Fruit fly (Drosophila melanogaster) whole organism, embryonic: ENCODE results near the gene CG7065.
A peak's percentile ranks its signal among the peaks of the same experiment; 100 is the strongest.

Source experiments
- C15 ChIP-seq: fragments of 200-800 bp; sonication (Bioruptor generic); IDR thresholded peaks from 3 replicates; pipeline ENCODE4 v1.3.6; 2022; ENCODE audit warnings: missing biosample characterization, missing genetic modification characterization
- CG1024 ChIP-seq: fragments of 200-800 bp; sonication (Bioruptor generic); IDR thresholded peaks from 2 replicates; pipeline ENCODE4 v1.3.6; 2022; ENCODE audit warnings: missing biosample characterization, missing genetic modification characterization
- CG10366 ChIP-seq: fragments of 200-800 bp; sonication (Bioruptor generic); IDR thresholded peaks from 2 replicates; pipeline ENCODE4 v1.3.6; 2022; ENCODE audit warnings: missing biosample characterization, missing genetic modification characterization
- CG12236 ChIP-seq: fragments of 200-800 bp; sonication (Bioruptor generic); optimal IDR thresholded peaks from 2 replicates; lab custom pipeline; 2016; ENCODE audit warnings: missing biosample characterization, missing genetic modification characterization
- CG12659 ChIP-seq: fragments of 200-800 bp; sonication (Bioruptor generic); optimal IDR thresholded peaks from 3 replicates; lab custom pipeline; 2017; ENCODE audit warnings: mild to moderate bottlenecking, missing biosample characterization, missing genetic modification reagents, missing genetic modification characterization
- CG13287 ChIP-seq: fragments of 200-800 bp; sonication (Bioruptor generic); IDR thresholded peaks from 2 replicates; pipeline ENCODE4 v1.3.6; 2022; ENCODE audit warnings: missing biosample characterization, missing genetic modification characterization; ENCODE audit not compliant: partially characterized antibody
- CG14710 ChIP-seq: fragments of 200-800 bp; sonication (Bioruptor generic); optimal IDR thresholded peaks from 3 replicates; lab custom pipeline; 2019; ENCODE audit warnings: missing biosample characterization, mild to moderate bottlenecking, missing genetic modification characterization, moderate library complexity
- CG15269 ChIP-seq: fragments of 200-800 bp; sonication (Bioruptor generic); optimal IDR thresholded peaks from 2 replicates; lab custom pipeline; 2018; ENCODE audit warnings: missing biosample characterization, mild to moderate bottlenecking, missing genetic modification characterization, moderate library complexity
- CG15601 ChIP-seq: fragments of 200-800 bp; sonication (Bioruptor generic); optimal IDR thresholded peaks from 3 replicates; lab custom pipeline; 2019; ENCODE audit warnings: missing biosample characterization, mild to moderate bottlenecking, missing genetic modification characterization, moderate library complexity
- CG17361 ChIP-seq: fragments of 200-800 bp; sonication (Bioruptor generic); IDR thresholded peaks from 3 replicates; pipeline ENCODE4 v1.3.6; 2022; ENCODE audit warnings: missing biosample characterization, missing genetic modification characterization
- CG17829 ChIP-seq: fragments of 200-800 bp; optimal IDR thresholded peaks from 2 replicates; lab custom pipeline; 2019; ENCODE audit warnings: missing biosample characterization, mild to moderate bottlenecking, missing genetic modification characterization, moderate library complexity
- CG2116 ChIP-seq: fragments of 200-800 bp; sonication (Bioruptor generic); optimal IDR thresholded peaks from 3 replicates; lab custom pipeline; 2018; ENCODE audit warnings: missing biosample characterization, mild to moderate bottlenecking, missing genetic modification characterization
- CG2129 ChIP-seq: fragments of 200-800 bp; sonication (Bioruptor generic); IDR thresholded peaks from 2 replicates; pipeline ENCODE4 v1.3.6; 2022; ENCODE audit warnings: missing biosample characterization, missing genetic modification characterization; ENCODE audit not compliant: partially characterized antibody
- CG32532 ChIP-seq: fragments of 200-800 bp; sonication (Bioruptor generic); IDR thresholded peaks from 2 replicates; pipeline ENCODE4 v1.3.6; 2022; ENCODE audit warnings: missing biosample characterization, missing genetic modification characterization
- CG6175 ChIP-seq: fragments of 200-800 bp; sonication (Bioruptor generic); IDR thresholded peaks from 3 replicates; pipeline ENCODE4 v1.3.6; 2022; ENCODE audit warnings: missing biosample characterization, missing genetic modification characterization
- CG7357 ChIP-seq: fragments of 200-800 bp; sonication (Bioruptor generic); IDR thresholded peaks from 3 replicates; pipeline ENCODE4 v1.3.6; 2022; ENCODE audit warnings: missing biosample characterization, missing genetic modification characterization
- CG8359 ChIP-seq: fragments of 200-800 bp; sonication (Bioruptor generic); optimal IDR thresholded peaks from 2 replicates; lab custom pipeline; 2017; ENCODE audit warnings: missing biosample characterization, mild to moderate bottlenecking, missing genetic modification characterization, borderline replicate concordance
- CG8924 ChIP-seq: fragments of 200-800 bp; optimal IDR thresholded peaks from 3 replicates; lab custom pipeline; 2019; ENCODE audit warnings: missing biosample characterization, mild to moderate bottlenecking, missing genetic modification characterization, moderate library complexity
- CG9797 ChIP-seq: fragments of 200-800 bp; sonication (Bioruptor generic); optimal IDR thresholded peaks from 3 replicates; lab custom pipeline; 2018; ENCODE audit warnings: missing biosample characterization, mild to moderate bottlenecking, missing genetic modification characterization
- CG9932 ChIP-seq: fragments of 200-800 bp; sonication (Bioruptor generic); IDR thresholded peaks from 2 replicates; pipeline ENCODE4 v1.3.6; 2022; ENCODE audit warnings: missing biosample characterization, missing genetic modification characterization
- CTCF ChIP-seq: fragments of 200-800 bp; sonication (Bioruptor generic); optimal IDR thresholded peaks from 2 replicates; lab custom pipeline; 2017; ENCODE audit warnings: missing biosample characterization, mild to moderate bottlenecking, missing genetic modification characterization, moderate library complexity
- Dip3 ChIP-seq: fragments of 200-800 bp; sonication (Bioruptor generic); optimal IDR thresholded peaks from 3 replicates; lab custom pipeline; 2016; ENCODE audit warnings: missing biosample characterization, missing genetic modification characterization
- Doc2 ChIP-seq: fragments of 200-800 bp; sonication (Bioruptor generic); IDR thresholded peaks from 2 replicates; pipeline ENCODE4 v1.3.6; 2022; ENCODE audit warnings: missing biosample characterization, missing genetic modification characterization
- E2f2 ChIP-seq: fragments of 200-800 bp; sonication (Bioruptor generic); IDR thresholded peaks from 2 replicates; pipeline ENCODE4 v1.3.6; 2022; ENCODE audit warnings: missing biosample characterization, missing genetic modification characterization
- Fer2 ChIP-seq: fragments of 200-800 bp; sonication (Bioruptor generic); optimal IDR thresholded peaks from 2 replicates; lab custom pipeline; 2018; ENCODE audit warnings: missing biosample characterization, mild to moderate bottlenecking, missing genetic modification characterization, moderate library complexity
- H15 ChIP-seq: fragments of 200-800 bp; sonication (Bioruptor generic); IDR thresholded peaks from 3 replicates; pipeline ENCODE4 v1.3.6; 2022; ENCODE audit warnings: missing biosample characterization, missing genetic modification characterization
- H2.0 ChIP-seq: fragments of 200-800 bp; sonication (Bioruptor generic); IDR thresholded peaks from 2 replicates; pipeline ENCODE4 v1.3.6; 2022; ENCODE audit warnings: missing biosample characterization, missing genetic modification characterization
- HLH3B ChIP-seq: fragments of 200-800 bp; sonication (Bioruptor generic); IDR thresholded peaks from 2 replicates; pipeline ENCODE4 v1.3.6; 2022; ENCODE audit warnings: missing biosample characterization, missing genetic modification characterization
- HmgZ ChIP-seq: fragments of 200-800 bp; sonication (Bioruptor generic); optimal IDR thresholded peaks from 2 replicates; lab custom pipeline; 2018; ENCODE audit warnings: missing biosample characterization, mild to moderate bottlenecking, missing genetic modification characterization
- Hsf ChIP-seq: fragments of 200-800 bp; sonication (Bioruptor generic); optimal IDR thresholded peaks from 3 replicates; lab custom pipeline; 2016; ENCODE audit warnings: missing biosample characterization, missing genetic modification characterization
- MESR4 ChIP-seq: fragments of 200-800 bp; sonication (Bioruptor generic); optimal IDR thresholded peaks from 2 replicates; lab custom pipeline; 2018; ENCODE audit warnings: missing biosample characterization, mild to moderate bottlenecking, missing genetic modification characterization, moderate library complexity
- Med ChIP-seq: fragments of 200-800 bp; sonication (Bioruptor generic); peaks from one replicate; lab custom pipeline; 2016; ENCODE audit warnings: missing biosample characterization, missing genetic modification characterization, mild to moderate bottlenecking, inconsistent platforms, moderate library complexity
- Myb ChIP-seq: fragments of 200-800 bp; sonication (Bioruptor generic); optimal IDR thresholded peaks from 2 replicates; lab custom pipeline; 2016; ENCODE audit warnings: missing biosample characterization, missing genetic modification characterization
- NFAT ChIP-seq: fragments of 200-800 bp; sonication (Bioruptor generic); IDR thresholded peaks from 2 replicates; pipeline ENCODE4 v1.3.6; 2022; ENCODE audit warnings: missing biosample characterization, missing genetic modification characterization
- Optix ChIP-seq: fragments of 200-800 bp; sonication (Bioruptor generic); IDR thresholded peaks from 3 replicates; pipeline ENCODE4 v1.3.6; 2022; ENCODE audit warnings: missing biosample characterization, missing genetic modification characterization
- Sin3A ChIP-seq: fragments of >200 bp; optimal IDR thresholded peaks from 2 replicates; lab custom pipeline; 2018
- Sry-δ ChIP-seq: fragments of 200-800 bp; sonication (Bioruptor generic); optimal IDR thresholded peaks from 2 replicates; lab custom pipeline; 2016; ENCODE audit warnings: missing biosample characterization, missing genetic modification characterization
- Stat92E ChIP-seq, 3 experiments: fragments of >200 bp in 2 of 3; fragments of 200-800 bp in 1 of 3; sonication (Bioruptor generic) in 1 of 3; optimal IDR thresholded peaks; 2 replicates each; lab custom pipeline; 2017 to 2019; ENCODE audit warnings: missing biosample characterization in 3 of 3, missing genetic modification characterization in 3 of 3, mild to moderate bottlenecking in 1 of 3, moderate library complexity in 1 of 3
- Taf1 ChIP-seq: fragments of 200-800 bp; sonication (Bioruptor generic); IDR thresholded peaks from 2 replicates; pipeline ENCODE4 v1.3.6; 2022; ENCODE audit warnings: missing biosample characterization, missing genetic modification characterization
- Usf ChIP-seq: fragments of 200-800 bp; sonication (Bioruptor generic); optimal IDR thresholded peaks from 2 replicates; lab custom pipeline; 2017; ENCODE audit warnings: missing genotype, missing biosample characterization, missing genetic modification characterization
- ac ChIP-seq: fragments of 200-800 bp; sonication (Bioruptor generic); optimal IDR thresholded peaks from 3 replicates; lab custom pipeline; 2017; ENCODE audit warnings: missing biosample characterization, mild to moderate bottlenecking, missing genetic modification characterization
- ato ChIP-seq: fragments of 200-800 bp; sonication (Bioruptor generic); IDR thresholded peaks from 2 replicates; pipeline ENCODE4 v1.3.6; 2022; ENCODE audit warnings: missing biosample characterization, missing genetic modification characterization; ENCODE audit not compliant: partially characterized antibody
- ham ChIP-seq: fragments of 200-800 bp; sonication (Bioruptor generic); IDR thresholded peaks from 2 replicates; pipeline ENCODE4 v1.3.6; 2022; ENCODE audit warnings: missing biosample characterization, missing genetic modification characterization
- jumu ChIP-seq: fragments of 200-800 bp; sonication (Bioruptor generic); optimal IDR thresholded peaks from 3 replicates; lab custom pipeline; 2016; ENCODE audit warnings: missing biosample characterization, missing genetic modification characterization
- nerfin-2 ChIP-seq: fragments of 200-800 bp; sonication (Bioruptor generic); IDR thresholded peaks from 2 replicates; pipeline ENCODE4 v1.3.6; 2022; ENCODE audit warnings: missing biosample characterization, missing genetic modification characterization; ENCODE audit not compliant: partially characterized antibody
- nom ChIP-seq: fragments of 200-800 bp; sonication (Bioruptor generic); optimal IDR thresholded peaks from 2 replicates; lab custom pipeline; 2017; ENCODE audit warnings: missing biosample characterization, missing genetic modification characterization, mild to moderate bottlenecking, moderate library complexity, missing genetic modification reagents
- pb ChIP-seq: fragments of 200-800 bp; sonication (Bioruptor generic); optimal IDR thresholded peaks from 3 replicates; lab custom pipeline; 2016; ENCODE audit warnings: missing biosample characterization, missing genetic modification characterization
- phol ChIP-seq: fragments of 200-800 bp; sonication (Bioruptor generic); optimal IDR thresholded peaks from 3 replicates; lab custom pipeline; 2018; ENCODE audit warnings: missing biosample characterization, mild to moderate bottlenecking, missing genetic modification characterization, moderate library complexity
- pzg ChIP-seq: fragments of 200-800 bp; sonication (Bioruptor generic); optimal IDR thresholded peaks from 3 replicates; lab custom pipeline; 2018; ENCODE audit warnings: missing biosample characterization, mild to moderate bottlenecking, missing genetic modification characterization, moderate library complexity
- sens ChIP-seq: fragments of 200-800 bp; sonication (Bioruptor generic); peaks from one replicate; lab custom pipeline; 2016; ENCODE audit warnings: missing biosample characterization, missing genetic modification characterization
- tll ChIP-seq, 2 experiments: fragments of 200-800 bp in 1 of 2; fragments of >200 bp in 1 of 2; sonication (Bioruptor generic) in 1 of 2; optimal IDR thresholded peaks; 2 replicates each; lab custom pipeline; 2017 to 2019; ENCODE audit warnings: missing biosample characterization in 2 of 2, missing genetic modification characterization in 2 of 2, mild to moderate bottlenecking in 1 of 2, moderate library complexity in 1 of 2
- twi ChIP-seq: fragments of 200-800 bp; optimal IDR thresholded peaks from 2 replicates; lab custom pipeline; 2019; ENCODE audit warnings: missing biosample characterization, mild to moderate bottlenecking, missing genetic modification characterization, moderate library complexity

The CG7065 gene

DNA sequence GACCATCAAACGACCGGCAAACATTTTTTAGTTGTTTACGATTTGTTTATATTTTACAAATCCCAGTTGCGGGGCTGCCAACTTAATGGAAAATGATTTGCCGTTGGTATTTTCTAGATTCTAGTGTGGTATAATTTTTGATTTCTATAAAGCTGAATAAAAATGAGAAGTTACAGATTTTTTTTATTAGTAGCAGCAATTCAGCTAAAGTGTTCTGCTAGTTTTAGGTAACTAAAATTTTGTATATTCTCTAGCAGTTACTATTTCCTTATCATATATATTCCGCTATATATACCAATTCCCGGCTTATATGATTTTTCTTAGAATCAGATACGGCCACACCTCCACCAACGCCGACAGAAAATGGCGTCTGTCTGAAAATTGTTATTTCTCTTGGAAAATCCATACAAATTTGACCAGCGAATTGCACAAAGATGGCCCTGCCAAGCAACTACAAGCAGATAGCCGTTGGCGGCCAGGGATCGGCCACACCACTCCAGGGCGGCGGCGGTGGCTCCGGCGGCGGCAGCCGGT lies 6.8 kb downstream of the CG7065 start, which contains the start of the genes fh and Bap111 (continued):
- TF ChIP-seq CG8924 (peak; percentile 27), E2f2 (GFP tag; lab: Robert Waterston, UW) (peak; percentile 21; the same call in 1 of the 2 replicates), Sry-δ (peak; percentile 23), ham (GFP tag; lab: Robert Waterston, UW) (no peak), Optix (GFP tag; lab: Robert Waterston, UW) (no peak), CG8359 (GFP tag; lab: Kevin White, UChicago) (no peak), NFAT (GFP tag; lab: Robert Waterston, UW) (no peak), Fer2 (tag; lab: Kevin White, UChicago) (no peak), phol (tag; lab: Kevin White, UChicago) (peak; percentile 96), HmgZ (peak; percentile 18), CG6175 (GFP tag; lab: Robert Waterston, UW) (no peak), CG9797 (peak; percentile 78), Dip3 (GFP tag; lab: Kevin White, UChicago) (no peak), CG12236 (GFP tag; lab: Kevin White, UChicago) (no peak), CG9932 (GFP tag; lab: Robert Waterston, UW) (no peak), CG2129 (GFP tag; lab: Robert Waterston, UW) (no peak), CG15601 (peak; percentile 7), CG2116 (GFP tag; lab: Kevin White, UChicago) (peak; percentile 22), C15 (no peak), H2.0 (no peak), CG17829 (tag; lab: Kevin White, UChicago) (peak; percentile 19), Usf (GFP tag; lab: Kevin White, UChicago) (no peak), Sin3A (peak; percentile 16), CG32532 (no peak), HLH3B (no peak), nom (GFP tag; lab: Kevin White, UChicago) (no peak), jumu (no peak), sens (GFP tag; lab: Kevin White, UChicago) (peak; percentile 90), CTCF (GFP tag; lab: Kevin White, UChicago) (peak; percentile 17), pzg (GFP tag; lab: Kevin White, UChicago) (peak; percentile 48), Hsf (GFP tag; lab: Kevin White, UChicago) (no peak), ac (no peak), Taf1 (GFP tag; lab: Robert Waterston, UW) (no peak), CG17361 (GFP tag; lab: Robert Waterston, UW) (no peak), CG10366 (GFP tag; lab: Robert Waterston, UW) (no peak), ato (GFP tag; lab: Robert Waterston, UW) (no peak), pb (no peak), Med (GFP tag; lab: Kevin White, UChicago) (peak; percentile 54), twi (tag; lab: Kevin White, UChicago) (no peak), H15 (GFP tag; lab: Robert Waterston, UW) (no peak), Doc2 (GFP tag; lab: Robert Waterston, UW) (no peak), tll (GFP tag; optimal IDR thresholded peaks at IDR 0.05; lab: Kevin White, UChicago) (no peak), CG14710 (tag; lab: Kevin White, UChicago) (peak; percentile 59), Stat92E (GFP tag; optimal IDR thresholded peaks at IDR 0.05; lab: Kevin White, UChicago) (peak in 1 of 3 experiments; percentile 48), MESR4 (GFP tag; lab: Kevin White, UChicago) (peak; percentile 72), CG12659 (peak; percentile 64), Myb (GFP tag; lab: Kevin White, UChicago) (peak; percentile 23), CG1024 (GFP tag; lab: Robert Waterston, UW) (no peak), CG7357 (GFP tag; lab: Robert Waterston, UW) (no peak), CG15269 (no peak), nerfin-2 (GFP tag; lab: Robert Waterston, UW) (no peak), CG13287 (no peak; the same call in 1 of the 2 replicates)
